Worm (Caenorhabditis elegans) whole organism, late embryonic: Measurements from ENCODE around the gene Y57A10A.4.

Experiments used
- ceh-9 ChIP-seq: sonication (generic microtip); optimal IDR thresholded peaks from 2 replicates; lab custom pipeline; 2016; ENCODE audit warnings: mild to moderate bottlenecking, missing genetic modification characterization, inconsistent platforms, missing compliant biosample characterization
- fkh-10 ChIP-seq: fragments of 150-350 bp; optimal IDR thresholded peaks from 2 replicates; lab custom pipeline; 2014; ENCODE audit warnings: missing biosample characterization, missing genetic modification reagents, missing genetic modification characterization
- fkh-6 ChIP-seq: sonication (generic microtip); optimal IDR thresholded peaks from 2 replicates; lab custom pipeline; 2016; ENCODE audit warnings: missing genetic modification characterization, missing compliant biosample characterization
- lim-6 ChIP-seq: sonication (generic microtip); optimal IDR thresholded peaks from 2 replicates; lab custom pipeline; 2016; ENCODE audit warnings: missing genetic modification characterization, missing compliant biosample characterization
- mec-3 ChIP-seq: sonication (generic microtip); optimal IDR thresholded peaks from 2 replicates; lab custom pipeline; 2016; ENCODE audit warnings: borderline replicate concordance, missing genetic modification characterization, missing compliant biosample characterization
- nhr-11 ChIP-seq: fragments of 150-350 bp; optimal IDR thresholded peaks from 2 replicates; lab custom pipeline; 2014; ENCODE audit warnings: missing biosample characterization, missing genetic modification characterization
- pag-3 ChIP-seq: sonication (generic microtip); optimal IDR thresholded peaks from 2 replicates; lab custom pipeline; 2016; ENCODE audit warnings: missing compliant biosample characterization, missing genetic modification characterization, borderline replicate concordance
- pha-4 ChIP-seq: fragments of 150-350 bp; optimal IDR thresholded peaks from 2 replicates; lab custom pipeline; 2018; ENCODE audit warnings: missing biosample characterization, missing genetic modification reagents, missing genetic modification characterization
- rnt-1 ChIP-seq: sonication (generic microtip); optimal IDR thresholded peaks from 2 replicates; lab custom pipeline; 2016; ENCODE audit warnings: missing genetic modification characterization, missing compliant biosample characterization
- sox-2 ChIP-seq: fragments of 200-800 bp; sonication (Bioruptor generic); IDR thresholded peaks from 2 replicates; pipeline ENCODE4 v1.3.6; 2022; ENCODE audit warnings: missing genetic modification reagents, missing genetic modification characterization, missing compliant biosample characterization
- tbx-7 ChIP-seq: sonication (generic microtip); optimal IDR thresholded peaks from 2 replicates; lab custom pipeline; 2016; ENCODE audit warnings: missing genotype, missing genetic modification characterization, missing compliant biosample characterization

- TF ChIP-seq fkh-10 (GFP tag; lab: Kevin White, UChicago) (no peak), ceh-9 (tag; lab: Kevin White, UChicago) (no peak), lim-6 (tag; lab: Kevin White, UChicago) (no peak), sox-2 (GFP tag; lab: Robert Waterston, UW) (no peak), pha-4 (no peak), rnt-1 (tag; lab: Kevin White, UChicago) (no peak), tbx-7 (tag; lab: Kevin White, UChicago) (no peak), mec-3 (no peak), nhr-11 (tag; lab: Kevin White, UChicago) (no peak), fkh-6 (tag; lab: Kevin White, UChicago) (no peak), pag-3 (tag; lab: Kevin White, UChicago) (no peak)
These were observed 20.5 kb downstream of the Y57A10A.4 start, which contains the start of gene rol-1 for ce11 chrII:12172273-12172672.
